Fruit fly (Drosophila melanogaster): ENCODE results near the gene ATP7.

- TF ChIP-seq pan (optimal IDR thresholded peaks at IDR 0.05) = no peak
- TF ChIP-seq usp (GFP tag; optimal IDR thresholded peaks at IDR 0.05) = no peak
Measured at dm6 chrX:11837926-11838325, 16.9 kb upstream of the ATP7 start, which contains the start of gene CG15741.
